Worm (Caenorhabditis elegans): ENCODE results near the gene T10H9.1.

DNA sequence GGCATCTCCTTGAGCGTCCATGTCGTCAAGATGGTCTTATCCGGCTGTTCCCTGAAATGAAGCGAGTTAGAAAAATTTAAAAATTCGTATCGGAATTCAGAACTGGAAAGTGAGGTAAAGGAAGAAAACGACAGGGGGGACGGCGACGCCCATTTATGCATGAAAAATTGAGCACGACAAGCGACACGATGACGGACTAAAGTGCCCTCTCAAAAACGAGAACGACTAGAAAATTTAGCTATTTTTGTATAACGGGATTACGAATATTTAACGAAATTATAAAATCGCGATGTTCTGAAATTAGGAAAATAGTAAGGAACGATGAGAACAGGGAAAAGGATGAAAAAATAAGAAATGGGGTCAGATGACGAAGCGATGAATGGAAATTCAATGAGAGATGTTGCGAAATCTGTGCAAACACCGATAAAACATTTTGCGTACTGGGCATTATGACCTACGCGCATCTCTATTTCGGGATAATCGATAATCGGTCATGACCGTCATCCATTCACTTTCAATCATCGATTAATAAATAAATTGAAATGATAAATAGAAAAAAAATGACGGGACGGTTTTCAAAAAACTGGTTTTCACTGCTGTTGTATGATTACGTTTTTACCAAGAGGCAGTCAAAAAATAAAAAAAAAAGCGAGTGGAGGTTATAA is 7.2 kb downstream of the T10H9.1 start, which contains the start of gene snb-1:
- no peak for TF ChIP-seq him-1 (tag; optimal IDR thresholded peaks at IDR 0.05)
- peak; percentile 75 for TF ChIP-seq W03F9.2 (tag; optimal IDR thresholded peaks at IDR 0.05)
